Fruit fly (Drosophila melanogaster): Measurements from ENCODE around the gene dnd.

dm6 chr3R:21916987-21917386, 29.8 kb upstream of the dnd start:
- TF ChIP-seq Aef1 (GFP tag; IDR thresholded peaks at IDR 0.05) (no peak), CG3995 (GFP tag; optimal IDR thresholded peaks at IDR 0.05) (no peak), NfI (GFP tag; optimal IDR thresholded peaks at IDR 0.05) (no peak)

All from whole organism, embryonic.